Worm (Caenorhabditis elegans): ENCODE measurements around the gene mboa-1.

The mboa-1 gene

ce11 chrX:16040207-16040716, 9.7 kb downstream of the mboa-1 start, which contains the start of gene B0395.3 (continued):
- TF ChIP-seq pha-4 (GFP tag; IDR thresholded peaks at IDR 0.05) (peak; percentile 36; the same call in 1 of the 2 replicates), pha-4 (tag; optimal IDR thresholded peaks at IDR 0.05) (no peak), dmd-6 (GFP tag; IDR thresholded peaks at IDR 0.05) (peak; percentile 75), vab-7 (GFP tag; IDR thresholded peaks at IDR 0.05) (0 out of 2 replicates have a peak, but pooled peaks have one; percentile 29), lsy-2 (tag; optimal IDR thresholded peaks at IDR 0.05) (peak in 1 of 2 experiments; percentile 30), ctbp-1 (GFP tag; IDR thresholded peaks at IDR 0.05) (peak; percentile 44; the same call in 1 of the 2 replicates)

DNA sequence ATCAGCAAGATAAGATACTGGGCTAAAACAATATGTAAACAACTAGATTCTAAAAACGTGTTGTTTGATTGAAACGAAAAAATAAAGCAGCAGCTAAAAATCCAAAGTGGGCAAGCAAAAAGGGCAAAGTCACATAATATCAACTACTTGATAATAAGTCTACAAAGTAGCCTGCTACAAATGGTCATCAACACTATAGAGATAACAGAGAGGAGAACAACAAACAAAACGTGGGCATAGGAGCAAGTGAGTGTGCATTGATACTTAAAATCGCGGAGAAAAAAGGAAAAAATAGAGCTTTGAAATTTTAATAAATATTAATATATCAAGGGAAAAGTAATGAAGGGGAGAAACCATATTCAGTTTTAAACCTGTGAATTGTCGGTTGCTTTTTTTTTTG, 11.2 kb downstream of the mboa-1 start:
- TF ChIP-seq F10B5.3 (tag; optimal IDR thresholded peaks at IDR 0.05) (no peak), ama-1 (optimal IDR thresholded peaks at IDR 0.05) (no peak), dmd-6 (GFP tag; IDR thresholded peaks at IDR 0.05) (0 out of 2 replicates have a peak, but pooled peaks have one; percentile 16), unc-130 (GFP tag; optimal IDR thresholded peaks at IDR 0.05) (no peak), D1046.2 (GFP tag; IDR thresholded peaks at IDR 0.05) (no peak), zag-1 (tag; optimal IDR thresholded peaks at IDR 0.05) (no peak), R02D3.7 (tag; optimal IDR thresholded peaks at IDR 0.05) (no peak), mxl-3 (GFP tag; optimal IDR thresholded peaks at IDR 0.05) (no peak), T20F7.1 (GFP tag; optimal IDR thresholded peaks at IDR 0.05) (no peak), lsy-2 (tag; optimal IDR thresholded peaks at IDR 0.05) (no peak), nhr-10 (tag; optimal IDR thresholded peaks at IDR 0.05) (no peak), dmd-9 (GFP tag; IDR thresholded peaks at IDR 0.05) (no peak), unc-62 (GFP tag; optimal IDR thresholded peaks at IDR 0.05 in 1 of 2) (no peak), unc-62 (tag; optimal IDR thresholded peaks at IDR 0.05) (no peak), lin-39 (tag; optimal IDR thresholded peaks at IDR 0.05) (no peak), spr-1 (tag; optimal IDR thresholded peaks at IDR 0.05) (no peak), mdl-1 (tag; optimal IDR thresholded peaks at IDR 0.05) (peak in 1 of 2 experiments; percentile 34), rbr-2 (tag; optimal IDR thresholded peaks at IDR 0.05) (no peak), ceh-28 (tag; optimal IDR thresholded peaks at IDR 0.05) (no peak), daf-12 (tag; optimal IDR thresholded peaks at IDR 0.05) (no peak), unc-39 (tag; optimal IDR thresholded peaks at IDR 0.05) (no peak), cey-2 (tag; optimal IDR thresholded peaks at IDR 0.05; ENCODE audit: borderline replicate concordance, insufficient read depth) (no peak), lir-3 (tag; optimal IDR thresholded peaks at IDR 0.05) (no peak), pha-4 (GFP tag; IDR thresholded peaks at IDR 0.05) (no peak), pha-4 (tag; optimal IDR thresholded peaks at IDR 0.05) (no peak), lin-15B (tag; optimal IDR thresholded peaks at IDR 0.05) (no peak), egl-43 (GFP tag; IDR thresholded peaks at IDR 0.05) (no peak), nhr-28 (tag; optimal IDR thresholded peaks at IDR 0.05) (peak; percentile 95), hif-1 (tag; optimal IDR thresholded peaks at IDR 0.05) (no peak), nhr-111 (GFP tag; optimal IDR thresholded peaks at IDR 0.05) (no peak), nhr-42 (GFP tag; IDR thresholded peaks at IDR 0.05) (no peak), nhr-77 (tag; optimal IDR thresholded peaks at IDR 0.05) (peak; percentile 22), F26F4.8 (GFP tag; conservative IDR thresholded peaks at IDR 0.05) (no peak), nhr-76 (tag; optimal IDR thresholded peaks at IDR 0.05) (no peak), aly-2 (tag; optimal IDR thresholded peaks at IDR 0.05) (no peak), duxl-1 (tag; optimal IDR thresholded peaks at IDR 0.05; ENCODE audit: poor library complexity) (no peak), tag-97 (GFP tag; IDR thresholded peaks at IDR 0.05) (no peak), ZK546.5 (tag; optimal IDR thresholded peaks at IDR 0.05) (no peak), egl-27 (tag; optimal IDR thresholded peaks at IDR 0.05) (no peak), skn-1 (tag; optimal IDR thresholded peaks at IDR 0.05) (no peak), nhr-102 (tag; optimal IDR thresholded peaks at IDR 0.05) (no peak), nhr-6 (tag; optimal IDR thresholded peaks at IDR 0.05) (no peak), hlh-11 (tag; optimal IDR thresholded peaks at IDR 0.05) (peak; percentile 35), nhr-237 (tag; optimal IDR thresholded peaks at IDR 0.05) (no peak), snpc-4 (tag; optimal IDR thresholded peaks at IDR 0.05) (no peak), fkh-10 (GFP tag; optimal IDR thresholded peaks at IDR 0.05) (no peak), dve-1 (tag; optimal IDR thresholded peaks at IDR 0.05; ENCODE audit: insufficient read depth) (peak; percentile 19), ztf-11 (tag; optimal IDR thresholded peaks at IDR 0.05) (no peak)
